Fruit fly (Drosophila melanogaster) S2 (cell line): Measurements from ENCODE around the gene CanA-14F.

Source experiments
- CG8478 ChIP-seq: fragments of >200 bp; optimal IDR thresholded peaks from 2 replicates; lab custom pipeline; 2018
- CTCF ChIP-seq, 2 experiments: fragments of >200 bp; optimal IDR thresholded peaks; 2 replicates each; lab custom pipeline; 2018

The CanA-14F gene

dm6 chrX:16587021-16587667 is at the start of gene CanA-14F:
CanA-14F (minus strand) TSS chrX:16587172.
- TF ChIP-seq CG8478 (no peak), CTCF (optimal IDR thresholded peaks at IDR 0.05; lab: Kevin White, UChicago) (no peak)

- TF ChIP-seq CG8478 (no peak), CTCF (optimal IDR thresholded peaks at IDR 0.05; lab: Kevin White, UChicago) (no peak)
These were observed 46.4 kb upstream of the CanA-14F start for dm6 chrX:16633181-16633957.

- TF ChIP-seq CTCF (optimal IDR thresholded peaks at IDR 0.05; lab: Kevin White, UChicago) = no peak
- TF ChIP-seq CG8478 = no peak
These were observed 45.2 kb upstream of the CanA-14F start, which contains the start of gene CG9777 for dm6 chrX:16632135-16632534. CG9777 (minus strand) TSS chrX:16632235.

dm6 chrX:16624519-16624918 is 37.5 kb upstream of the CanA-14F start:
- TF ChIP-seq CTCF (optimal IDR thresholded peaks at IDR 0.05; lab: Kevin White, UChicago) (peak; percentile 66 to 73), CG8478 (no peak)

- TF ChIP-seq CG8478 (no peak), CTCF (optimal IDR thresholded peaks at IDR 0.05; lab: Kevin White, UChicago) (no peak)
These were observed 36.6 kb upstream of the CanA-14F start for dm6 chrX:16623524-16623923.

- TF ChIP-seq CG8478 (no peak), CTCF (optimal IDR thresholded peaks at IDR 0.05; lab: Kevin White, UChicago) (no peak)
These were observed 34.5 kb upstream of the CanA-14F start, which contains the start of gene CG9782 for dm6 chrX:16621462-16621861. CG9782 (minus strand) TSS chrX:16621589.

dm6 chrX:16618724-16619123 is 31.8 kb upstream of the CanA-14F start:
- TF ChIP-seq CG8478 (no peak), CTCF (optimal IDR thresholded peaks at IDR 0.05; lab: Kevin White, UChicago) (no peak)

dm6 chrX:16616773-16617738 is 30.1 kb upstream of the CanA-14F start:
- TF ChIP-seq CG8478 = no peak
- no peak for TF ChIP-seq CTCF (optimal IDR thresholded peaks at IDR 0.05; lab: Kevin White, UChicago)

dm6 chrX:16610601-16611058 is 23.7 kb upstream of the CanA-14F start, which contains the start of gene mbt:
mbt (plus strand) TSS chrX:16610685.
- TF ChIP-seq CTCF (optimal IDR thresholded peaks at IDR 0.05; lab: Kevin White, UChicago) (peak; percentile 9 to 31), CG8478 (no peak)

dm6 chrX:16607828-16608227 is 20.9 kb upstream of the CanA-14F start:
- TF ChIP-seq CTCF (optimal IDR thresholded peaks at IDR 0.05; lab: Kevin White, UChicago) (no peak), CG8478 (no peak)

- TF ChIP-seq CG8478 (no peak), CTCF (optimal IDR thresholded peaks at IDR 0.05; lab: Kevin White, UChicago) (no peak)
These were observed 12.8 kb upstream of the CanA-14F start for dm6 chrX:16599770-16600169.

dm6 chrX:16598978-16599664 is 12.1 kb upstream of the CanA-14F start, which contains the start of the genes CG9784 and Nup153:
CG9784 (minus strand) TSS chrX:16599215.
Nup153 (plus strand) TSS chrX:16599241.
- TF ChIP-seq CTCF (optimal IDR thresholded peaks at IDR 0.05; lab: Kevin White, UChicago) (no peak), CG8478 (no peak)

- TF ChIP-seq CTCF (optimal IDR thresholded peaks at IDR 0.05; lab: Kevin White, UChicago) (no peak), CG8478 (no peak)
These were observed 11.5 kb upstream of the CanA-14F start for dm6 chrX:16598336-16598977.

dm6 chrX:16596250-16596793 is 9.3 kb upstream of the CanA-14F start:
- TF ChIP-seq CG8478 (no peak), CTCF (optimal IDR thresholded peaks at IDR 0.05; lab: Kevin White, UChicago) (no peak)
